Fruit fly (Drosophila melanogaster) whole organism, embryonic: ENCODE data around the gene CG46303.

Source experiments
- ATbp ChIP-seq: fragments of 200-800 bp; sonication (Bioruptor generic); optimal IDR thresholded peaks from 2 replicates; lab custom pipeline; 2017; ENCODE audit warnings: missing biosample characterization, mild to moderate bottlenecking, missing genetic modification characterization, missing genetic modification reagents
- BEAF-32 ChIP-seq: fragments of 200-800 bp; sonication (Bioruptor generic); optimal IDR thresholded peaks from 3 replicates; lab custom pipeline; 2017; ENCODE audit warnings: missing biosample characterization, missing genetic modification characterization, mild to moderate bottlenecking, moderate library complexity, missing genetic modification reagents
- Bgb ChIP-seq: fragments of 200-800 bp; sonication (Bioruptor generic); IDR thresholded peaks from 2 replicates; pipeline ENCODE4 v1.3.6; 2022; ENCODE audit warnings: missing biosample characterization, missing genetic modification characterization; ENCODE audit not compliant: partially characterized antibody
- C15 ChIP-seq: fragments of 200-800 bp; sonication (Bioruptor generic); IDR thresholded peaks from 3 replicates; pipeline ENCODE4 v1.3.6; 2022; ENCODE audit warnings: missing biosample characterization, missing genetic modification characterization
- CG10147 ChIP-seq: fragments of 200-800 bp; sonication (Bioruptor generic); optimal IDR thresholded peaks from 2 replicates; lab custom pipeline; 2019; ENCODE audit warnings: missing biosample characterization, mild to moderate bottlenecking, missing genetic modification characterization, moderate library complexity
- CG13624 ChIP-seq: fragments of 200-800 bp; sonication (Bioruptor generic); optimal IDR thresholded peaks from 2 replicates; lab custom pipeline; 2016; ENCODE audit warnings: missing biosample characterization, missing genetic modification characterization
- CG17385 ChIP-seq: fragments of 200-800 bp; sonication (Bioruptor generic); optimal IDR thresholded peaks from 3 replicates; lab custom pipeline; 2018; ENCODE audit warnings: missing biosample characterization, mild to moderate bottlenecking, missing genetic modification characterization
- CG17802 ChIP-seq: fragments of 200-800 bp; sonication (Bioruptor generic); optimal IDR thresholded peaks from 2 replicates; lab custom pipeline; 2018; ENCODE audit warnings: missing biosample characterization, mild to moderate bottlenecking, missing genetic modification characterization, moderate library complexity
- CG17829 ChIP-seq: fragments of 200-800 bp; optimal IDR thresholded peaks from 2 replicates; lab custom pipeline; 2019; ENCODE audit warnings: missing biosample characterization, mild to moderate bottlenecking, missing genetic modification characterization, moderate library complexity
- CG32532 ChIP-seq: fragments of 200-800 bp; sonication (Bioruptor generic); IDR thresholded peaks from 2 replicates; pipeline ENCODE4 v1.3.6; 2022; ENCODE audit warnings: missing biosample characterization, missing genetic modification characterization
- CG3838 ChIP-seq: fragments of 200-800 bp; sonication (Bioruptor generic); optimal IDR thresholded peaks from 3 replicates; lab custom pipeline; 2016; ENCODE audit warnings: missing biosample characterization, missing genetic modification characterization
- CG42726 ChIP-seq: fragments of 200-800 bp; sonication (Bioruptor generic); IDR thresholded peaks from 2 replicates; pipeline ENCODE4 v1.3.6; 2022; ENCODE audit warnings: missing biosample characterization, missing genetic modification characterization; ENCODE audit not compliant: partially characterized antibody
- CG4820 ChIP-seq: fragments of 200-800 bp; sonication (Bioruptor generic); optimal IDR thresholded peaks from 3 replicates; lab custom pipeline; 2016; ENCODE audit warnings: missing biosample characterization, missing genetic modification characterization
- CG6254 ChIP-seq: fragments of 200-800 bp; sonication (Bioruptor generic); optimal IDR thresholded peaks from 3 replicates; lab custom pipeline; 2017; ENCODE audit warnings: mild to moderate bottlenecking, missing biosample characterization, missing genetic modification reagents, missing genetic modification characterization
- CG6683 ChIP-seq: fragments of 200-800 bp; sonication (Bioruptor generic); optimal IDR thresholded peaks from 2 replicates; lab custom pipeline; 2017; ENCODE audit warnings: missing biosample characterization, mild to moderate bottlenecking, missing genetic modification characterization, missing genetic modification reagents
- Chrac-16 ChIP-seq: fragments of 200-800 bp; sonication (Bioruptor generic); optimal IDR thresholded peaks from 3 replicates; lab custom pipeline; 2016; ENCODE audit warnings: missing biosample characterization, missing genetic modification characterization
- CrebB ChIP-seq: fragments of 200-800 bp; sonication (Bioruptor generic); optimal IDR thresholded peaks from 3 replicates; lab custom pipeline; 2018; ENCODE audit warnings: missing biosample characterization, mild to moderate bottlenecking, missing genetic modification characterization
- Deaf1 ChIP-seq: fragments of 200-800 bp; optimal IDR thresholded peaks from 3 replicates; lab custom pipeline; 2019; ENCODE audit warnings: missing biosample characterization, mild to moderate bottlenecking, missing genetic modification characterization, moderate library complexity
- Dek ChIP-seq: fragments of 200-800 bp; sonication (Bioruptor generic); optimal IDR thresholded peaks from 3 replicates; lab custom pipeline; 2019; ENCODE audit warnings: missing biosample characterization, mild to moderate bottlenecking, missing genetic modification characterization, moderate library complexity
- Dfd ChIP-seq, 2 experiments: fragments of >200 bp; optimal IDR thresholded peaks; 2 replicates each; lab custom pipeline; 2017; ENCODE audit warnings: missing biosample characterization in 2 of 2, missing genetic modification characterization in 2 of 2
- Dip2 ChIP-seq: fragments of 200-800 bp; sonication (Bioruptor generic); IDR thresholded peaks from 2 replicates; pipeline ENCODE4 v1.3.6; 2022; ENCODE audit warnings: missing biosample characterization, missing genetic modification characterization
- Dip3 ChIP-seq: fragments of 200-800 bp; sonication (Bioruptor generic); optimal IDR thresholded peaks from 3 replicates; lab custom pipeline; 2016; ENCODE audit warnings: missing biosample characterization, missing genetic modification characterization
- Doc3 ChIP-seq: fragments of 200-800 bp; sonication (Bioruptor generic); IDR thresholded peaks from 3 replicates; pipeline ENCODE4 v1.3.6; 2022; ENCODE audit warnings: missing biosample characterization, missing genetic modification characterization; ENCODE audit not compliant: partially characterized antibody
- ERR ChIP-seq: fragments of 200-800 bp; sonication (Bioruptor generic); optimal IDR thresholded peaks from 2 replicates; lab custom pipeline; 2016; ENCODE audit warnings: missing biosample characterization, missing genetic modification characterization
- Elba2 ChIP-seq: fragments of 200-800 bp; sonication (Bioruptor generic); optimal IDR thresholded peaks from 3 replicates; lab custom pipeline; 2016; ENCODE audit warnings: missing biosample characterization, missing genetic modification characterization
- Ets97D ChIP-seq: fragments of 200-800 bp; sonication (Bioruptor generic); optimal IDR thresholded peaks from 3 replicates; lab custom pipeline; 2016; ENCODE audit warnings: missing biosample characterization, missing genetic modification characterization
- Fer1 ChIP-seq: fragments of 200-800 bp; sonication (Bioruptor generic); optimal IDR thresholded peaks from 2 replicates; lab custom pipeline; 2017; ENCODE audit warnings: missing biosample characterization, mild to moderate bottlenecking, missing genetic modification characterization
- Fer3 ChIP-seq: fragments of 200-800 bp; sonication (Bioruptor generic); optimal IDR thresholded peaks from 2 replicates; lab custom pipeline; 2018; ENCODE audit warnings: missing biosample characterization, mild to moderate bottlenecking, missing genetic modification characterization, moderate library complexity
- H15 ChIP-seq: fragments of 200-800 bp; sonication (Bioruptor generic); IDR thresholded peaks from 3 replicates; pipeline ENCODE4 v1.3.6; 2022; ENCODE audit warnings: missing biosample characterization, missing genetic modification characterization
- HmgD ChIP-seq: fragments of 200-800 bp; sonication (Bioruptor generic); optimal IDR thresholded peaks from 3 replicates; lab custom pipeline; 2016; ENCODE audit warnings: missing biosample characterization, missing genetic modification characterization
- HmgZ ChIP-seq: fragments of 200-800 bp; sonication (Bioruptor generic); optimal IDR thresholded peaks from 2 replicates; lab custom pipeline; 2018; ENCODE audit warnings: missing biosample characterization, mild to moderate bottlenecking, missing genetic modification characterization
- Mes4 ChIP-seq: fragments of 200-800 bp; sonication (Bioruptor generic); optimal IDR thresholded peaks from 2 replicates; lab custom pipeline; 2016; ENCODE audit warnings: missing biosample characterization, missing genetic modification characterization
- NC2β ChIP-seq: fragments of 200-800 bp; sonication (Bioruptor generic); optimal IDR thresholded peaks from 2 replicates; lab custom pipeline; 2016; ENCODE audit warnings: missing biosample characterization, missing genetic modification characterization
- bigmax ChIP-seq: fragments of 200-800 bp; sonication (Bioruptor generic); optimal IDR thresholded peaks from 2 replicates; lab custom pipeline; 2018; ENCODE audit warnings: missing biosample characterization, mild to moderate bottlenecking, missing genetic modification characterization
- corto ChIP-seq: fragments of 200-800 bp; sonication (Bioruptor generic); optimal IDR thresholded peaks from 2 replicates; lab custom pipeline; 2016; ENCODE audit warnings: missing biosample characterization, mild to moderate bottlenecking, missing genetic modification characterization, moderate library complexity
- dysf ChIP-seq: fragments of 200-800 bp; sonication (Bioruptor generic); IDR thresholded peaks from 3 replicates; pipeline ENCODE4 v1.3.6; 2022; ENCODE audit warnings: missing biosample characterization, missing genetic modification characterization
- fru ChIP-seq: fragments of >200 bp; optimal IDR thresholded peaks from 2 replicates; lab custom pipeline; 2017
- fu2 ChIP-seq: fragments of 200-800 bp; sonication (Bioruptor generic); optimal IDR thresholded peaks from 2 replicates; lab custom pipeline; 2016; ENCODE audit warnings: missing biosample characterization, missing genetic modification characterization
- grau ChIP-seq: fragments of 200-800 bp; optimal IDR thresholded peaks from 3 replicates; lab custom pipeline; 2019; ENCODE audit warnings: missing biosample characterization, mild to moderate bottlenecking, missing genetic modification characterization, moderate library complexity
- gsb-n ChIP-seq: fragments of 200-800 bp; sonication (Bioruptor generic); optimal IDR thresholded peaks from 3 replicates; lab custom pipeline; 2018; ENCODE audit warnings: missing biosample characterization, mild to moderate bottlenecking, missing genetic modification characterization
- gt ChIP-seq: fragments of 200-800 bp; sonication (Bioruptor generic); IDR thresholded peaks from 2 replicates; pipeline ENCODE4 v1.3.6; 2022; ENCODE audit warnings: missing biosample characterization, missing genetic modification characterization
- ham ChIP-seq: fragments of 200-800 bp; sonication (Bioruptor generic); IDR thresholded peaks from 2 replicates; pipeline ENCODE4 v1.3.6; 2022; ENCODE audit warnings: missing biosample characterization, missing genetic modification characterization
- hth ChIP-seq: fragments of >200 bp; optimal IDR thresholded peaks from 2 replicates; lab custom pipeline; 2017; ENCODE audit warnings: inconsistent platforms
- jing ChIP-seq: fragments of 200-800 bp; sonication (Bioruptor generic); optimal IDR thresholded peaks from 2 replicates; lab custom pipeline; 2018; ENCODE audit warnings: missing biosample characterization, mild to moderate bottlenecking, missing genetic modification characterization
- klu ChIP-seq: fragments of 200-800 bp; sonication (Bioruptor generic); IDR thresholded peaks from 2 replicates; pipeline ENCODE4 v1.3.6; 2022; ENCODE audit warnings: missing biosample characterization, missing genetic modification characterization
- lov ChIP-seq, 2 experiments: fragments of 200-800 bp in 1 of 2; fragments of >200 bp in 1 of 2; sonication (Bioruptor generic) in 1 of 2; IDR thresholded peaks in 1 of 2; optimal IDR thresholded peaks in 1 of 2; 2 replicates in 1 of 2; 3 replicates in 1 of 2; pipeline versions ENCODE4 v1.3.6 to Lab custom; 2017 to 2022; ENCODE audit warnings: missing biosample characterization in 1 of 2, missing genetic modification characterization in 1 of 2
- otp ChIP-seq: fragments of 200-800 bp; sonication (Bioruptor generic); IDR thresholded peaks from 3 replicates; pipeline ENCODE4, ENCODE4 v1.3.6; 2022; ENCODE audit warnings: missing biosample characterization, missing genetic modification characterization
- pho ChIP-seq: fragments of 200-800 bp; sonication (Bioruptor generic); optimal IDR thresholded peaks from 2 replicates; lab custom pipeline; 2016; ENCODE audit warnings: missing biosample characterization, missing genetic modification characterization
- ranshi ChIP-seq: fragments of 200-800 bp; sonication (Bioruptor generic); IDR thresholded peaks from 2 replicates; pipeline ENCODE4 v1.3.6; 2022; ENCODE audit warnings: missing biosample characterization, missing genetic modification characterization
- tin ChIP-seq: fragments of 200-800 bp; sonication (Bioruptor generic); optimal IDR thresholded peaks from 3 replicates; lab custom pipeline; 2016; ENCODE audit warnings: missing biosample characterization, missing genetic modification characterization
- tio ChIP-seq: fragments of 200-800 bp; sonication (Bioruptor generic); optimal IDR thresholded peaks from 2 replicates; lab custom pipeline; 2017; ENCODE audit warnings: missing biosample characterization, missing genetic modification characterization, inconsistent platforms
- unc-4 ChIP-seq: fragments of 200-800 bp; sonication (Bioruptor generic); IDR thresholded peaks from 2 replicates; pipeline ENCODE4 v1.3.6; 2022; ENCODE audit warnings: missing biosample characterization, missing genetic modification characterization; ENCODE audit not compliant: partially characterized antibody

Gene CG46303

DNA sequence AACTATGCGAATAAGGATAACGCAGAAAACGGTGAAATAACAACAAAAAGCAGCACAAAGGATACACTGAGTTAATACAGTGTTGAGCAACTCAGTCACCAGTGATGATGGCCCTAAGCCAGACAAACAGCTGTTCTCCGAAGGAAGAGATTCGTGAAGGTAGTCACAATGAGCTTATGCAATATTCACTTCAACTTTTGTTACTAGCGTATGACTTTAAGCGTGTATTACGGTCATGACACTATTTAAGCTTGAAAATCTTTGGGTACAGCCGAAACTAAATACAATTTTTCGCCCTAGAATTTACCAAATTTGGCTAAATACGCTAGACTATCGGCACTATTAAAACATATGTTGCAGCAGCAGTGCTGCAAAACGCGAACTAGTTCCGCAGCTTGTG lies 34.4 kb downstream of the CG46303 start, which contains the start of the genes disp and ECSIT (continued):
- TF ChIP-seq lov (optimal IDR thresholded peaks at IDR 0.05; lab: Kevin White, UChicago): no peak
- TF ChIP-seq lov (GFP tag; IDR thresholded peaks at IDR 0.05; lab: Robert Waterston, UW): no peak
- TF ChIP-seq gsb-n (tag; lab: Kevin White, UChicago): no peak
- peak; percentile 18 for TF ChIP-seq NC2β
- TF ChIP-seq ranshi: no peak
- peak; percentile 59 for TF ChIP-seq HmgZ (tag; lab: Kevin White, UChicago)
- TF ChIP-seq CG6254: no peak
- no peak for TF ChIP-seq Doc3
- no peak for TF ChIP-seq klu (GFP tag; lab: Robert Waterston, UW)
- TF ChIP-seq CG3838 (GFP tag; lab: Kevin White, UChicago): no peak
- TF ChIP-seq Ets97D: no peak
- no peak for TF ChIP-seq Fer1 (GFP tag; lab: Kevin White, UChicago)
- TF ChIP-seq jing (GFP tag; lab: Kevin White, UChicago): no peak
- TF ChIP-seq H15 (GFP tag; lab: Robert Waterston, UW): no peak
- no peak for TF ChIP-seq gt (GFP tag; lab: Robert Waterston, UW)
- TF ChIP-seq fu2 (GFP tag; lab: Kevin White, UChicago): no peak
- TF ChIP-seq Elba2 (GFP tag; lab: Kevin White, UChicago): no peak
- no peak for TF ChIP-seq ham
- no peak for TF ChIP-seq C15 (GFP tag; lab: Robert Waterston, UW)
- no peak for TF ChIP-seq fru (lab: Kevin White, UChicago)
- peak; percentile 43 for TF ChIP-seq CG13624 (GFP tag; lab: Kevin White, UChicago)
- TF ChIP-seq CG32532: no peak
- no peak for TF ChIP-seq CrebB (tag; lab: Kevin White, UChicago)
- no peak for TF ChIP-seq corto
- no peak for TF ChIP-seq pho (GFP tag; lab: Kevin White, UChicago)
- TF ChIP-seq Dip3: peak; percentile 32
- no peak for TF ChIP-seq Dek (tag; lab: Kevin White, UChicago)
- no peak for TF ChIP-seq CG42726 (GFP tag; lab: Robert Waterston, UW)
- peak; percentile 47 for TF ChIP-seq BEAF-32 (GFP tag; lab: Kevin White, UChicago)
- no peak for TF ChIP-seq ATbp
- TF ChIP-seq Fer3 (tag; lab: Kevin White, UChicago): no peak
- TF ChIP-seq CG17385: no peak
- TF ChIP-seq Dfd (GFP tag; optimal IDR thresholded peaks at IDR 0.05; lab: Kevin White, UChicago): no peak
- no peak for TF ChIP-seq ERR (GFP tag; lab: Kevin White, UChicago)
- no peak for TF ChIP-seq tin
- no peak for TF ChIP-seq bigmax (GFP tag; lab: Kevin White, UChicago)
- no peak for TF ChIP-seq otp (GFP tag; lab: Robert Waterston, UW)
- no peak for TF ChIP-seq CG6683 (GFP tag; lab: Kevin White, UChicago)
- TF ChIP-seq Chrac-16 (GFP tag; lab: Kevin White, UChicago): peak; percentile 2
- TF ChIP-seq HmgD (GFP tag; lab: Kevin White, UChicago): peak; percentile 15
- TF ChIP-seq CG17802: no peak
- 0 out of 3 replicates have a peak, but pooled peaks have one; percentile 40 for TF ChIP-seq dysf (GFP tag; lab: Robert Waterston, UW)
- TF ChIP-seq CG10147 (GFP tag; lab: Kevin White, UChicago): no peak
- no peak for TF ChIP-seq unc-4 (GFP tag; lab: Robert Waterston, UW)
- no peak for TF ChIP-seq CG17829
- TF ChIP-seq tio (GFP tag; lab: Kevin White, UChicago): no peak
- TF ChIP-seq hth (lab: Kevin White, UChicago): no peak
- TF ChIP-seq Dip2 (GFP tag; lab: Robert Waterston, UW): no peak
- no peak for TF ChIP-seq grau (tag; lab: Kevin White, UChicago)
- no peak for TF ChIP-seq Deaf1
- no peak for TF ChIP-seq CG4820 (GFP tag; lab: Kevin White, UChicago)
- TF ChIP-seq Mes4: no peak
- TF ChIP-seq Bgb (GFP tag; lab: Robert Waterston, UW): no peak
